Worm (Caenorhabditis elegans): ENCODE measurements around the gene C16A3.5.
A peak's percentile ranks its signal among the peaks of the same experiment; 100 is the strongest.

Gene C16A3.5

DNA sequence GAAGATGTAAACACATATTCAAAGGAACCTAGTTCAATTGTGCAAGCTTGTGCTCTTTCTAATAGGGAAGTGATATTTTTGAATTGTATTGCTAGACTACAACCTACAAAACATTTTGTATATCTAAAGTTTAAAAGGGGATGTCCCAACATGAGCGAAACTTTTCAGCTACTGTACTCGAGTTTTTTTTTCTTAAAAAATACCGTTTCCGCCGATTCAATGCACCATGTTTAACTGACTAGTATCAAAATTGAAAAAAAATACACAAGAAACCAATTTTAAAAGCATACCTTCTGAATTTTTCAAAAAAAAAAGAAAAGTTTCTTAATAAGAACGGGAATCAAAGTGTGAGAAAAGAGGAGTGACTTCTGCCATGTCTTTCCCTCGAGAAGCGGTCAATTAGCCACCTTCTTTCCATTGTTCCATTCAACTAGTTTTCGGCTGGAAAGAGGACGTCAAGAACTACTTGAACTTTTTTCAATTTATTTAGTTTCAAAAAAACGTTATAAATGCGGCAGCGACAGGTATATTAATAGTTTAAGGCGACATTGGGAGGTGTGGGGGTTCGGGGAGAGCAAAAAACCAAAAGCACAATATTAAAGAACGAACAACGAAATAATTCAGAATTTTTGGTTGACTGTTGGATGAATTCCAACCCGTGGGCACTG, 34.9 kb downstream of the C16A3.5 start, which contains the start of gene nas-4 (continued):
- TF ChIP-seq hmg-20 (GFP tag; IDR thresholded peaks at IDR 0.05) (no peak), ama-1 (optimal IDR thresholded peaks at IDR 0.05) (no peak), ama-1 (GFP tag; optimal IDR thresholded peaks at IDR 0.05) (no peak), K11D2.4 (GFP tag; IDR thresholded peaks at IDR 0.05) (no peak; the same call in 1 of the 2 replicates), repo-1 (tag; optimal IDR thresholded peaks at IDR 0.05) (peak; percentile 60), fkh-3 (tag; optimal IDR thresholded peaks at IDR 0.05) (peak; percentile 22), ceh-58 (GFP tag; IDR thresholded peaks at IDR 0.05) (no peak), F37B4.10 (GFP tag; IDR thresholded peaks at IDR 0.05) (no peak), ceh-40 (GFP tag; IDR thresholded peaks at IDR 0.05) (no peak), atf-7 (tag; optimal IDR thresholded peaks at IDR 0.05) (peak; percentile 6), dox-1 (GFP tag; IDR thresholded peaks at IDR 0.05) (no peak), aptf-3 (GFP tag; IDR thresholded peaks at IDR 0.05) (no peak), Y56A3A.18 (GFP tag; IDR thresholded peaks at IDR 0.05) (peak; percentile 20; the same call in 1 of the 2 replicates), hrde-1 (tag; optimal IDR thresholded peaks at IDR 0.05; ENCODE audit: borderline replicate concordance) (no peak), egl-18 (GFP tag; IDR thresholded peaks at IDR 0.05) (no peak), lag-1 (GFP tag; IDR thresholded peaks at IDR 0.05) (no peak), F22D6.2 (tag; optimal IDR thresholded peaks at IDR 0.05) (no peak), cebp-2 (GFP tag; IDR thresholded peaks at IDR 0.05) (peak; percentile 5; the same call in 1 of the 2 replicates), ztf-3 (GFP tag; optimal IDR thresholded peaks at IDR 0.05) (no peak), sea-2 (GFP tag; IDR thresholded peaks at IDR 0.05) (no peak), nfyb-1 (GFP tag; IDR thresholded peaks at IDR 0.05) (peak; percentile 69), lin-35 (GFP tag; optimal IDR thresholded peaks at IDR 0.05) (no peak), Y95B8A.8 (GFP tag; IDR thresholded peaks at IDR 0.05) (no peak), dpl-1 (GFP tag; optimal IDR thresholded peaks at IDR 0.05) (no peak), Y53F4B.3 (GFP tag; IDR thresholded peaks at IDR 0.05) (no peak), tbp1 (GFP tag; optimal IDR thresholded peaks at IDR 0.05) (no peak), ceh-91 (GFP tag; IDR thresholded peaks at IDR 0.05) (no peak), B0261.1 (tag; optimal IDR thresholded peaks at IDR 0.05) (no peak), ztf-6 (GFP tag; IDR thresholded peaks at IDR 0.05) (no peak), hmg-1.2 (GFP tag; IDR thresholded peaks at IDR 0.05) (no peak; the same call in 1 of the 2 replicates), mel-28 (tag; optimal IDR thresholded peaks at IDR 0.05; ENCODE audit: borderline replicate concordance) (peak; percentile 29), snpc-4 (GFP tag; optimal IDR thresholded peaks at IDR 0.05) (no peak), snpc-4 (tag; optimal IDR thresholded peaks at IDR 0.05) (no peak), mcd-1 (GFP tag; IDR thresholded peaks at IDR 0.05) (no peak), B0336.3 (GFP tag; IDR thresholded peaks at IDR 0.05) (0 out of 2 replicates have a peak, but pooled peaks have one; percentile 55), F23B12.7 (tag; optimal IDR thresholded peaks at IDR 0.05; ENCODE audit: insufficient read depth) (no peak), snpc-1.1 (tag; optimal IDR thresholded peaks at IDR 0.05; ENCODE audit: insufficient read depth) (no peak), lir-1 (GFP tag; conservative IDR thresholded peaks at IDR 0.05) (no peak), ceh-27 (GFP tag; optimal IDR thresholded peaks at IDR 0.05) (peak; percentile 35), xnd-1 (tag; optimal IDR thresholded peaks at IDR 0.05) (no peak), let-607 (tag; optimal IDR thresholded peaks at IDR 0.05) (peak in 1 of 2 experiments; percentile 13), snpc-3.4 (tag; optimal IDR thresholded peaks at IDR 0.05) (no peak), rcor-1 (GFP tag; IDR thresholded peaks at IDR 0.05) (no peak), rpc-1 (optimal IDR thresholded peaks at IDR 0.05) (no peak), rpc-1 (tag; optimal IDR thresholded peaks at IDR 0.05) (no peak), ceh-79 (tag; optimal IDR thresholded peaks at IDR 0.05) (no peak), let-526 (GFP tag; IDR thresholded peaks at IDR 0.05) (no peak), ztf-18 (tag; optimal IDR thresholded peaks at IDR 0.05) (no peak), madf-6 (GFP tag; IDR thresholded peaks at IDR 0.05) (no peak; the same call in 1 of the 2 replicates)
